Fruit fly (Drosophila melanogaster) whole organism, wandering third instar larva: ENCODE measurements around the gene CG42305.

Experiments used
- CG32264 ChIP-seq: fragments of 200-800 bp; sonication (Bioruptor generic); optimal IDR thresholded peaks from 2 replicates; lab custom pipeline; 2016; ENCODE audit warnings: missing biosample characterization, missing genetic modification characterization
- CG9705 ChIP-seq: fragments of 200-800 bp; sonication (Bioruptor generic); optimal IDR thresholded peaks from 2 replicates; lab custom pipeline; 2018; ENCODE audit warnings: missing biosample characterization, mild to moderate bottlenecking, missing genetic modification characterization
- Hr78 ChIP-seq: fragments of >200 bp; optimal IDR thresholded peaks from 2 replicates; lab custom pipeline; 2017; ENCODE audit warnings: missing biosample characterization, missing genetic modification characterization
- Jra ChIP-seq: sonication (Bioruptor generic); optimal IDR thresholded peaks from 2 replicates; lab custom pipeline; 2016; ENCODE audit warnings: missing biosample characterization, missing genetic modification characterization
- OdsH ChIP-seq: fragments of 200-800 bp; sonication (Bioruptor generic); optimal IDR thresholded peaks from 2 replicates; lab custom pipeline; 2016; ENCODE audit warnings: missing biosample characterization, mild to moderate bottlenecking, missing genetic modification characterization
- br ChIP-seq: fragments of 200-800 bp; sonication (Bioruptor generic); optimal IDR thresholded peaks from 2 replicates; lab custom pipeline; 2016; ENCODE audit warnings: missing biosample characterization, missing genetic modification characterization
- dl ChIP-seq, 2 experiments: fragments of 175-275, 200-275 bp in 1 of 2; fragments of 200-275 bp in 1 of 2; sonication (Bioruptor generic); optimal IDR thresholded peaks; lab custom pipeline; 2018; ENCODE audit warnings: mild to moderate bottlenecking in 2 of 2, missing biosample characterization in 2 of 2, missing genetic modification characterization in 2 of 2, moderate library complexity in 2 of 2; ENCODE audit not compliant: partially characterized antibody in 2 of 2, insufficient read depth in 1 of 2
- dsf ChIP-seq: sonication (Bioruptor generic); optimal IDR thresholded peaks from 2 replicates; lab custom pipeline; 2016; ENCODE audit warnings: missing biosample characterization, missing genetic modification characterization, borderline replicate concordance
- rgr ChIP-seq: fragments of 200-800 bp; sonication (Bioruptor generic); optimal IDR thresholded peaks from 3 replicates; lab custom pipeline; 2016; ENCODE audit warnings: missing biosample characterization, mild to moderate bottlenecking, missing genetic modification characterization
- sv ChIP-seq: fragments of 200-800 bp; sonication (Bioruptor generic); optimal IDR thresholded peaks from 3 replicates; lab custom pipeline; 2016; ENCODE audit warnings: missing biosample characterization, missing genetic modification characterization
- usp ChIP-seq: fragments of >200 bp; optimal IDR thresholded peaks from 2 replicates; lab custom pipeline; 2017; ENCODE audit warnings: missing biosample characterization, missing genetic modification characterization

DNA sequence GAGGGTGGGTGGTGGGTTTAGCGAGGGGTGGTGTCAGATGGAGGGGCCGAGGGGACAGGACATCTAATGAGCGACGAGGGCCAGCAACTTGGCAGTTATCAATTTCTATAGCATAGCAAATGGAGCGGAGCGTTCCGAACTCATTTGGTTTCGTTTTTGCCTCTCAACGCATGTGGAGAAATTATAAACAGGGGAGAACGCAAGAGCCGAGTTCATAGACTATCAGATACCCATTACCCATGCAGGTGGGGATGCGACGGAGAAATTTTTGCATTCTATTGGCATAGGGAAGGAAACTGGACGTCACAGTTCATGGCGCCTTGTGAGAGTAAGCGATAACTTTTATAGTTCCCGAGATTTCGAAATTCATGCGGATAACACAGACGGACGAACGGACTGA is 39.8 kb downstream of the CG42305 start:
- TF ChIP-seq OdsH (GFP tag; lab: Kevin White, UChicago) (no peak), br (GFP tag; lab: Kevin White, UChicago) (no peak), usp (no peak), CG32264 (GFP tag; lab: Kevin White, UChicago) (no peak), sv (GFP tag; lab: Kevin White, UChicago) (no peak), rgr (GFP tag; lab: Kevin White, UChicago) (no peak), Hr78 (GFP tag; lab: Kevin White, UChicago) (no peak), CG9705 (GFP tag; lab: Kevin White, UChicago) (no peak), dsf (GFP tag; lab: Kevin White, UChicago) (no peak), dl (GFP tag; optimal IDR thresholded peaks at IDR 0.05; lab: Kevin White, UChicago; ENCODE audit: insufficient read depth in 1 of 2, partially characterized antibody in 2 of 2) (no peak), Jra (GFP tag; lab: Kevin White, UChicago) (no peak)
